Fruit fly (Drosophila melanogaster): Measurements from ENCODE around the gene rtp.

dm6 chr3R:5282755-5283359 is 45.7 kb upstream of the rtp start:
- no peak for TF ChIP-seq pan (optimal IDR thresholded peaks at IDR 0.05)
- peak in 1 of 2 experiments; percentile 50 for TF ChIP-seq pan (GFP tag; optimal IDR thresholded peaks at IDR 0.05 in 1 of 2, IDR thresholded peaks at IDR 0.05 in 1 of 2)
- no peak for TF ChIP-seq pita (GFP tag; optimal IDR thresholded peaks at IDR 0.05)
- TF ChIP-seq Scr (GFP tag; IDR thresholded peaks at IDR 0.05; ENCODE audit: partially characterized antibody), result no peak
- TF ChIP-seq hth (optimal IDR thresholded peaks at IDR 0.05), result no peak
- peak; percentile 93; the same call in 3 of the 4 replicates for TF ChIP-seq chinmo (GFP tag; IDR thresholded peaks at IDR 0.05; ENCODE audit: partially characterized antibody)
- no peak for TF ChIP-seq vnd (GFP tag; IDR thresholded peaks at IDR 0.05; ENCODE audit: partially characterized antibody)
- TF ChIP-seq CG11723 (GFP tag; optimal IDR thresholded peaks at IDR 0.05), result no peak
- no peak for TF ChIP-seq CG4282 (GFP tag; optimal IDR thresholded peaks at IDR 0.05)
- peak; percentile 57 for TF ChIP-seq HmgD (GFP tag; optimal IDR thresholded peaks at IDR 0.05)
- peak; percentile 23 for TF ChIP-seq jumu (GFP tag; optimal IDR thresholded peaks at IDR 0.05)
- TF ChIP-seq kay (GFP tag; optimal IDR thresholded peaks at IDR 0.05), result no peak
